Fruit fly (Drosophila melanogaster): ENCODE data around the gene per.

Gene per

dm6 chrX:2646022-2646761, 39.2 kb upstream of the per start (continued):
- TF ChIP-seq Dek (tag; optimal IDR thresholded peaks at IDR 0.05), result peak; percentile 96
- TF ChIP-seq HLH54F (GFP tag; optimal IDR thresholded peaks at IDR 0.05), result peak; percentile 96
- TF ChIP-seq CG10462 (GFP tag; optimal IDR thresholded peaks at IDR 0.05), result peak; percentile 93
- TF ChIP-seq dmrt99B (tag; optimal IDR thresholded peaks at IDR 0.05), result peak; percentile 98
- peak; percentile 82 for TF ChIP-seq CG2116 (GFP tag; optimal IDR thresholded peaks at IDR 0.05)
- peak; percentile 95 for TF ChIP-seq tap (tag; optimal IDR thresholded peaks at IDR 0.05)
- TF ChIP-seq Med (GFP tag), result peak; percentile 99
- peak; percentile 25 for TF ChIP-seq zf30C (GFP tag; optimal IDR thresholded peaks at IDR 0.05)
- TF ChIP-seq CG7372 (GFP tag; IDR thresholded peaks at IDR 0.05), result peak; percentile 92
- peak; percentile 98 for TF ChIP-seq CG7556 (GFP tag; optimal IDR thresholded peaks at IDR 0.05)
- no peak for TF ChIP-seq cad (GFP tag; optimal IDR thresholded peaks at IDR 0.05)
- peak; percentile 47; the same call in 1 of the 2 replicates for TF ChIP-seq Scr (GFP tag; IDR thresholded peaks at IDR 0.05; ENCODE audit: partially characterized antibody)
- peak; percentile 89 for TF ChIP-seq slou (GFP tag; optimal IDR thresholded peaks at IDR 0.05)
- TF ChIP-seq CG16779 (GFP tag; IDR thresholded peaks at IDR 0.05), result peak; percentile 94
- peak; percentile 62 for TF ChIP-seq Sry-δ (GFP tag; optimal IDR thresholded peaks at IDR 0.05)
- TF ChIP-seq Optix (GFP tag; IDR thresholded peaks at IDR 0.05), result peak; percentile 96
- TF ChIP-seq CG10543 (GFP tag; optimal IDR thresholded peaks at IDR 0.05), result peak; percentile 98
- peak; percentile 74 for TF ChIP-seq CG7928 (GFP tag; optimal IDR thresholded peaks at IDR 0.05)
- peak; percentile 90 for TF ChIP-seq cas (GFP tag; IDR thresholded peaks at IDR 0.05)
- peak; percentile 92 for TF ChIP-seq dm (GFP tag; optimal IDR thresholded peaks at IDR 0.05)
- TF ChIP-seq insv (GFP tag; optimal IDR thresholded peaks at IDR 0.05), result peak; percentile 56 to 76
- peak; percentile 96 for TF ChIP-seq caup (GFP tag; optimal IDR thresholded peaks at IDR 0.05; ENCODE audit: severe bottlenecking)
- TF ChIP-seq CG1602 (GFP tag; optimal IDR thresholded peaks at IDR 0.05), result peak; percentile 95
- no peak for TF ChIP-seq fru (optimal IDR thresholded peaks at IDR 0.05)
- TF ChIP-seq bbx (GFP tag; IDR thresholded peaks at IDR 0.05; ENCODE audit: partially characterized antibody), result peak; percentile 59; the same call in 1 of the 2 replicates
- peak; percentile 69 for TF ChIP-seq CkIIα-i1 (GFP tag; IDR thresholded peaks at IDR 0.05)
- TF ChIP-seq CG33557 (GFP tag; optimal IDR thresholded peaks at IDR 0.05), result peak; percentile 93
- TF ChIP-seq CTCF (GFP tag; optimal IDR thresholded peaks at IDR 0.05), result peak; percentile 87
- peak; percentile 88 for TF ChIP-seq MTF-1 (GFP tag; optimal IDR thresholded peaks at IDR 0.05; ENCODE audit: borderline replicate concordance)
- peak; percentile 83 for TF ChIP-seq Deaf1 (tag; optimal IDR thresholded peaks at IDR 0.05)
- peak; percentile 89 for TF ChIP-seq twi (tag; optimal IDR thresholded peaks at IDR 0.05)
- peak; percentile 96 for TF ChIP-seq ind (GFP tag; optimal IDR thresholded peaks at IDR 0.05)
- peak; percentile 95 for TF ChIP-seq CG14050 (GFP tag; IDR thresholded peaks at IDR 0.05)
- TF ChIP-seq CG34376 (GFP tag; optimal IDR thresholded peaks at IDR 0.05), result peak; percentile 93
- peak; percentile 96 for TF ChIP-seq slp2 (GFP tag; optimal IDR thresholded peaks at IDR 0.05)
- peak; percentile 73 for TF ChIP-seq CG10565 (GFP tag; optimal IDR thresholded peaks at IDR 0.05)
- peak; percentile 90 for TF ChIP-seq CG13123 (GFP tag; optimal IDR thresholded peaks at IDR 0.05)
- peak; percentile 95 for TF ChIP-seq Asciz (GFP tag; optimal IDR thresholded peaks at IDR 0.05)
- no peak for TF ChIP-seq usp (GFP tag; optimal IDR thresholded peaks at IDR 0.05)
- TF ChIP-seq Hr51 (GFP tag; optimal IDR thresholded peaks at IDR 0.05), result peak; percentile 96 to 98
- TF ChIP-seq Sry-β (GFP tag; optimal IDR thresholded peaks at IDR 0.05), result peak; percentile 61
- peak; percentile 90 for TF ChIP-seq Bdp1 (GFP tag; optimal IDR thresholded peaks at IDR 0.05)
- peak; percentile 92 for TF ChIP-seq sqz (GFP tag; optimal IDR thresholded peaks at IDR 0.05)
- TF ChIP-seq D19A (tag; optimal IDR thresholded peaks at IDR 0.05), result peak; percentile 93
- peak; percentile 96 for TF ChIP-seq chm (GFP tag; IDR thresholded peaks at IDR 0.05)
- peak; percentile 91 for TF ChIP-seq YL-1 (GFP tag; optimal IDR thresholded peaks at IDR 0.05)
- peak; percentile 96 for TF ChIP-seq Chrac-16 (GFP tag; optimal IDR thresholded peaks at IDR 0.05)
- TF ChIP-seq CG15011 (GFP tag; optimal IDR thresholded peaks at IDR 0.05), result peak; percentile 94
- TF ChIP-seq CHES-1-like (GFP tag; optimal IDR thresholded peaks at IDR 0.05), result peak; percentile 97
- TF ChIP-seq CG30403 (GFP tag; optimal IDR thresholded peaks at IDR 0.05), result peak; percentile 98

Data from whole organism, embryonic.